Fruit fly (Drosophila melanogaster) whole organism, embryonic: ENCODE data around the gene Cyp12a4.

Experiments used
- Adf1 ChIP-seq: fragments of 200-800 bp; sonication (Bioruptor generic); IDR thresholded peaks from 2 replicates; pipeline ENCODE4 v1.3.6; 2022; ENCODE audit warnings: missing biosample characterization, missing genetic modification characterization
- Antp ChIP-seq: fragments of 200-800 bp; sonication (Bioruptor generic); optimal IDR thresholded peaks from 3 replicates; lab custom pipeline; 2016; ENCODE audit warnings: missing biosample characterization, missing genetic modification characterization
- Atf-2 ChIP-seq: fragments of 200-800 bp; sonication (Bioruptor generic); optimal IDR thresholded peaks from 2 replicates; lab custom pipeline; 2016; ENCODE audit warnings: missing biosample characterization, missing genetic modification characterization
- Awh ChIP-seq: fragments of 200-800 bp; sonication (Bioruptor generic); IDR thresholded peaks from 2 replicates; pipeline ENCODE4, ENCODE4 v1.3.6; 2022; ENCODE audit warnings: missing biosample characterization, missing genetic modification characterization
- CG10209 ChIP-seq: fragments of 200-800 bp; sonication (Bioruptor generic); optimal IDR thresholded peaks from 3 replicates; lab custom pipeline; 2017; ENCODE audit warnings: missing biosample characterization, mild to moderate bottlenecking, missing genetic modification characterization, missing genetic modification reagents
- CG1024 ChIP-seq: fragments of 200-800 bp; sonication (Bioruptor generic); IDR thresholded peaks from 2 replicates; pipeline ENCODE4 v1.3.6; 2022; ENCODE audit warnings: missing biosample characterization, missing genetic modification characterization
- CG10366 ChIP-seq: fragments of 200-800 bp; sonication (Bioruptor generic); IDR thresholded peaks from 2 replicates; pipeline ENCODE4 v1.3.6; 2022; ENCODE audit warnings: missing biosample characterization, missing genetic modification characterization
- CG11247 ChIP-seq: fragments of 200-800 bp; sonication (Bioruptor generic); IDR thresholded peaks from 2 replicates; pipeline ENCODE4 v1.3.6; 2022; ENCODE audit warnings: missing biosample characterization, missing genetic modification characterization
- CG11398 ChIP-seq: fragments of 200-800 bp; sonication (Bioruptor generic); optimal IDR thresholded peaks from 2 replicates; lab custom pipeline; 2016; ENCODE audit warnings: missing biosample characterization, missing genetic modification characterization
- CG11723 ChIP-seq: fragments of 200-800 bp; sonication (Bioruptor generic); optimal IDR thresholded peaks from 2 replicates; lab custom pipeline; 2017; ENCODE audit warnings: missing biosample characterization, mild to moderate bottlenecking, missing genetic modification characterization
- CG12659 ChIP-seq: fragments of 200-800 bp; sonication (Bioruptor generic); optimal IDR thresholded peaks from 3 replicates; lab custom pipeline; 2017; ENCODE audit warnings: mild to moderate bottlenecking, missing biosample characterization, missing genetic modification reagents, missing genetic modification characterization
- CG13775 ChIP-seq: fragments of 200-800 bp; sonication (Bioruptor generic); optimal IDR thresholded peaks from 3 replicates; lab custom pipeline; 2017; ENCODE audit warnings: missing biosample characterization, mild to moderate bottlenecking, missing genetic modification characterization
- CG1529 ChIP-seq: fragments of 200-800 bp; sonication (Bioruptor generic); optimal IDR thresholded peaks from 3 replicates; lab custom pipeline; 2018; ENCODE audit warnings: missing biosample characterization, missing genetic modification characterization
- CG1603 ChIP-seq: fragments of 200-800 bp; sonication (Bioruptor generic); optimal IDR thresholded peaks from 2 replicates; lab custom pipeline; 2019; ENCODE audit warnings: missing biosample characterization, mild to moderate bottlenecking, missing genetic modification characterization, moderate library complexity
- CG17328 ChIP-seq: fragments of 200-800 bp; sonication (Bioruptor generic); IDR thresholded peaks from 2 replicates; pipeline ENCODE4 v1.3.6; 2022; ENCODE audit warnings: missing biosample characterization, missing genetic modification characterization
- CG32772 ChIP-seq: fragments of 200-800 bp; sonication (Bioruptor generic); IDR thresholded peaks from 2 replicates; pipeline ENCODE4 v1.3.6; 2022; ENCODE audit warnings: missing biosample characterization, missing genetic modification characterization
- CG34376 ChIP-seq: fragments of 200-800 bp; sonication (Bioruptor generic); optimal IDR thresholded peaks from 2 replicates; lab custom pipeline; 2018; ENCODE audit warnings: missing biosample characterization, mild to moderate bottlenecking, missing genetic modification characterization
- CG42726 ChIP-seq: fragments of 200-800 bp; sonication (Bioruptor generic); IDR thresholded peaks from 2 replicates; pipeline ENCODE4 v1.3.6; 2022; ENCODE audit warnings: missing biosample characterization, missing genetic modification characterization; ENCODE audit not compliant: partially characterized antibody
- CG6175 ChIP-seq: fragments of 200-800 bp; sonication (Bioruptor generic); IDR thresholded peaks from 3 replicates; pipeline ENCODE4 v1.3.6; 2022; ENCODE audit warnings: missing biosample characterization, missing genetic modification characterization
- CG8290 ChIP-seq, 3 experiments: fragments of 200-800 bp; sonication (Bioruptor generic); optimal IDR thresholded peaks; 2 replicates each; lab custom pipeline; 2016 to 2019; ENCODE audit warnings: missing biosample characterization in 3 of 3, missing genetic modification characterization in 3 of 3, mild to moderate bottlenecking in 2 of 3, moderate library complexity in 1 of 3
- CG9437 ChIP-seq: fragments of 200-800 bp; sonication (Bioruptor generic); optimal IDR thresholded peaks from 2 replicates; lab custom pipeline; 2018; ENCODE audit warnings: missing biosample characterization, mild to moderate bottlenecking, missing genetic modification characterization
- Dek ChIP-seq: fragments of 200-800 bp; sonication (Bioruptor generic); optimal IDR thresholded peaks from 3 replicates; lab custom pipeline; 2019; ENCODE audit warnings: missing biosample characterization, mild to moderate bottlenecking, missing genetic modification characterization, moderate library complexity
- Doc2 ChIP-seq: fragments of 200-800 bp; sonication (Bioruptor generic); IDR thresholded peaks from 2 replicates; pipeline ENCODE4 v1.3.6; 2022; ENCODE audit warnings: missing biosample characterization, missing genetic modification characterization
- Eip74EF ChIP-seq, 2 experiments: fragments of 200-800 bp in 1 of 2; fragments of >200 bp in 1 of 2; sonication (Bioruptor generic) in 1 of 2; optimal IDR thresholded peaks; 2 replicates each; lab custom pipeline; 2017 to 2019; ENCODE audit warnings: missing biosample characterization in 2 of 2, missing genetic modification characterization in 2 of 2, mild to moderate bottlenecking in 1 of 2, moderate library complexity in 1 of 2
- Elba2 ChIP-seq: fragments of 200-800 bp; sonication (Bioruptor generic); optimal IDR thresholded peaks from 3 replicates; lab custom pipeline; 2016; ENCODE audit warnings: missing biosample characterization, missing genetic modification characterization
- Ets97D ChIP-seq: fragments of 200-800 bp; sonication (Bioruptor generic); optimal IDR thresholded peaks from 3 replicates; lab custom pipeline; 2016; ENCODE audit warnings: missing biosample characterization, missing genetic modification characterization
- Fer1 ChIP-seq: fragments of 200-800 bp; sonication (Bioruptor generic); optimal IDR thresholded peaks from 2 replicates; lab custom pipeline; 2017; ENCODE audit warnings: missing biosample characterization, mild to moderate bottlenecking, missing genetic modification characterization
- Hey ChIP-seq: fragments of 200-800 bp; sonication (Bioruptor generic); optimal IDR thresholded peaks from 3 replicates; lab custom pipeline; 2018; ENCODE audit warnings: missing biosample characterization, mild to moderate bottlenecking, missing genetic modification characterization
- Hr3 ChIP-seq: fragments of 200-800 bp; sonication (Bioruptor generic); optimal IDR thresholded peaks from 3 replicates; lab custom pipeline; 2016; ENCODE audit warnings: missing biosample characterization, missing genetic modification characterization
- NK7.1 ChIP-seq: fragments of 200-800 bp; sonication (Bioruptor generic); optimal IDR thresholded peaks from 3 replicates; lab custom pipeline; 2016; ENCODE audit warnings: missing biosample characterization, missing genetic modification characterization
- Ravus ChIP-seq: fragments of 200-800 bp; sonication (Bioruptor generic); IDR thresholded peaks from 2 replicates; pipeline ENCODE4 v1.3.6; 2022; ENCODE audit warnings: missing biosample characterization, missing genetic modification characterization
- Side ChIP-seq: fragments of 200-800 bp; sonication (Bioruptor generic); optimal IDR thresholded peaks from 2 replicates; lab custom pipeline; 2016; ENCODE audit warnings: missing biosample characterization, missing genetic modification characterization
- Sin3A ChIP-seq: fragments of >200 bp; optimal IDR thresholded peaks from 2 replicates; lab custom pipeline; 2018
- Xbp1 ChIP-seq: fragments of 200-800 bp; sonication (Bioruptor generic); optimal IDR thresholded peaks from 3 replicates; lab custom pipeline; 2016; ENCODE audit warnings: missing biosample characterization, mild to moderate bottlenecking, missing genetic modification characterization
- ato ChIP-seq: fragments of 200-800 bp; sonication (Bioruptor generic); IDR thresholded peaks from 2 replicates; pipeline ENCODE4 v1.3.6; 2022; ENCODE audit warnings: missing biosample characterization, missing genetic modification characterization; ENCODE audit not compliant: partially characterized antibody
- bigmax ChIP-seq: fragments of 200-800 bp; sonication (Bioruptor generic); optimal IDR thresholded peaks from 2 replicates; lab custom pipeline; 2018; ENCODE audit warnings: missing biosample characterization, mild to moderate bottlenecking, missing genetic modification characterization
- croc ChIP-seq: fragments of 200-800 bp; sonication (Bioruptor generic); conservative IDR thresholded peaks from 3 replicates; pipeline ENCODE4 v1.3.6; 2022; ENCODE audit warnings: missing biosample characterization, missing genetic modification characterization
- crol ChIP-seq: fragments of 200-800 bp; sonication (Bioruptor generic); IDR thresholded peaks from 2 replicates; pipeline ENCODE4 v1.3.6; 2022; ENCODE audit warnings: missing biosample characterization, missing genetic modification characterization
- en ChIP-seq: fragments of 200-800 bp; sonication (Bioruptor generic); optimal IDR thresholded peaks from 2 replicates; lab custom pipeline; 2016; ENCODE audit warnings: missing biosample characterization, missing genetic modification characterization
- fd96Cb ChIP-seq: fragments of 200-800 bp; sonication (Bioruptor generic); optimal IDR thresholded peaks from 2 replicates; lab custom pipeline; 2018; ENCODE audit warnings: missing biosample characterization, mild to moderate bottlenecking, missing genetic modification characterization, moderate library complexity
- ftz-f1 ChIP-seq: fragments of 200-800 bp; sonication (Bioruptor generic); optimal IDR thresholded peaks from 2 replicates; lab custom pipeline; 2016; ENCODE audit warnings: missing biosample characterization, missing genetic modification characterization
- gce ChIP-seq: fragments of 200-800 bp; sonication (Bioruptor generic); IDR thresholded peaks from 3 replicates; pipeline ENCODE4 v1.3.6; 2022; ENCODE audit warnings: missing biosample characterization, missing genetic modification characterization
- gem ChIP-seq: fragments of 200-800 bp; sonication (Bioruptor generic); optimal IDR thresholded peaks from 2 replicates; lab custom pipeline; 2019; ENCODE audit warnings: missing biosample characterization, mild to moderate bottlenecking, missing genetic modification characterization, moderate library complexity
- her ChIP-seq: fragments of 200-800 bp; sonication (Bioruptor generic); optimal IDR thresholded peaks from 2 replicates; lab custom pipeline; 2016; ENCODE audit warnings: missing biosample characterization, missing genetic modification characterization
- lola ChIP-seq, 3 experiments: fragments of >200 bp in 2 of 3; fragments of 200-800 bp in 1 of 3; sonication (Bioruptor generic) in 1 of 3; optimal IDR thresholded peaks; 2 replicates each; lab custom pipeline; 2017 to 2019; ENCODE audit warnings: missing biosample characterization in 3 of 3, missing genetic modification characterization in 3 of 3, mild to moderate bottlenecking in 1 of 3, moderate library complexity in 1 of 3
- mld ChIP-seq: fragments of 200-800 bp; sonication (Bioruptor generic); IDR thresholded peaks from 3 replicates; pipeline ENCODE4 v1.3.6; 2022; ENCODE audit warnings: missing biosample characterization, missing genetic modification characterization; ENCODE audit not compliant: partially characterized antibody
- nerfin-2 ChIP-seq: fragments of 200-800 bp; sonication (Bioruptor generic); IDR thresholded peaks from 2 replicates; pipeline ENCODE4 v1.3.6; 2022; ENCODE audit warnings: missing biosample characterization, missing genetic modification characterization; ENCODE audit not compliant: partially characterized antibody
- pnt ChIP-seq: fragments of 200-800 bp; sonication (Bioruptor generic); optimal IDR thresholded peaks from 3 replicates; lab custom pipeline; 2016; ENCODE audit warnings: missing biosample characterization, missing genetic modification characterization
- schlank ChIP-seq: fragments of 200-800 bp; sonication (Bioruptor generic); optimal IDR thresholded peaks from 2 replicates; lab custom pipeline; 2018; ENCODE audit warnings: missing biosample characterization, mild to moderate bottlenecking, missing genetic modification characterization

Gene Cyp12a4

DNA sequence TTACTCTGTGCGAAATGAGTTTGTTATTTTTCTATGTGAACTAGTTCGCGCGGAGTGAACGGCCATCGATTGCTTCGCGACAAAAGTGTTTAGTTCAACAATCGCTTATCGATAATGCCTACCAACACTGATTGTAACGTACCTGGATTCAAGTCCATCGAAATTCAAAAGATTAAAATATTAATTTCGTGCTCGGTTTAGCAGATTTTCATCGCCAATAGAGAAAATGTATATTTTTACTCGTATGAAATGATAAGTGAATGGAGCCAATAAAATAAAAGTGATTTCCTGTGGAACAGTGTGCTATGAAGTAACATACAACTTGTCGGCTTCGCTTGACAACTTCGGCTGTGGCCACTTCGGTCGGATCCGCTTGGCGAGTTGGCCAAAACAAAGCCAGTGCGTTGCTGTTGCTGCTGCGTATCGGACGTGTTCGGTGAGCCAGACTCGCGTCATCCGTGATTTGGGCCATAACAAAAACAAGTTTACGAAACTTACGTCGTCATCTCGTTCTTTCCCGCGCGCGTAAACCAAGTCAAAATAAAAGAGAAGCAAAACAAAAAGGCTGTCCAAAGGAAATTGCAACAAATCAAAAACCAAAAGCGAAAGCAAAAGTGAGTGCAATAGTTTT lies 45.4 kb downstream of the Cyp12a4 start, which contains the start of the genes CG5555 and myd (continued):
- peak; percentile 56 for TF ChIP-seq CG1603 (tag; lab: Kevin White, UChicago)
- TF ChIP-seq Xbp1 (GFP tag; lab: Kevin White, UChicago): peak; percentile 38
- no peak for TF ChIP-seq Antp
- no peak for TF ChIP-seq Awh (GFP tag; lab: Robert Waterston, UW)
- TF ChIP-seq lola (GFP tag; optimal IDR thresholded peaks at IDR 0.05; lab: Kevin White, UChicago): no peak
- peak; percentile 25 for TF ChIP-seq her (GFP tag; lab: Kevin White, UChicago)
- peak; percentile 54; the same call in 1 of the 2 replicates for TF ChIP-seq Adf1 (GFP tag; lab: Robert Waterston, UW)
- peak; percentile 30 for TF ChIP-seq NK7.1 (GFP tag; lab: Kevin White, UChicago)
- peak; percentile 52; the same call in 1 of the 3 replicates for TF ChIP-seq mld
- TF ChIP-seq nerfin-2 (GFP tag; lab: Robert Waterston, UW): peak; percentile 76
- TF ChIP-seq gce (GFP tag; lab: Robert Waterston, UW): no peak
- TF ChIP-seq CG32772 (GFP tag; lab: Robert Waterston, UW): no peak
- peak; percentile 24 for TF ChIP-seq CG13775 (GFP tag; lab: Kevin White, UChicago)
- no peak for TF ChIP-seq CG6175 (GFP tag; lab: Robert Waterston, UW)
- TF ChIP-seq Hey (tag; lab: Kevin White, UChicago): no peak
- no peak for TF ChIP-seq CG1024 (GFP tag; lab: Robert Waterston, UW)
- peak; percentile 55 for TF ChIP-seq Fer1 (GFP tag; lab: Kevin White, UChicago)
- TF ChIP-seq CG12659 (GFP tag; lab: Kevin White, UChicago): peak; percentile 72
- no peak for TF ChIP-seq CG42726 (GFP tag; lab: Robert Waterston, UW)
- no peak for TF ChIP-seq bigmax (GFP tag; lab: Kevin White, UChicago)
- no peak for TF ChIP-seq Doc2 (GFP tag; lab: Robert Waterston, UW)
- TF ChIP-seq fd96Cb (tag; lab: Kevin White, UChicago): no peak
- no peak for TF ChIP-seq pnt (GFP tag; lab: Kevin White, UChicago)
- peak; percentile 21 for TF ChIP-seq CG11398 (GFP tag; lab: Kevin White, UChicago)
- TF ChIP-seq schlank (tag; lab: Kevin White, UChicago): no peak
- no peak for TF ChIP-seq en
- no peak for TF ChIP-seq Side (GFP tag; lab: Kevin White, UChicago)
- TF ChIP-seq Atf-2 (GFP tag; lab: Kevin White, UChicago): no peak
- TF ChIP-seq CG10209 (GFP tag; lab: Kevin White, UChicago): peak; percentile 8
- no peak for TF ChIP-seq croc (GFP tag; lab: Robert Waterston, UW)
- TF ChIP-seq Sin3A: peak; percentile 35
- TF ChIP-seq CG8290 (GFP tag; optimal IDR thresholded peaks at IDR 0.05; lab: Kevin White, UChicago): no peak
- TF ChIP-seq CG8290 (tag; optimal IDR thresholded peaks at IDR 0.05; lab: Kevin White, UChicago): peak in 1 of 2 experiments; percentile 63
- TF ChIP-seq ato (GFP tag; lab: Robert Waterston, UW): peak; percentile 69; the same call in 1 of the 2 replicates
- TF ChIP-seq CG17328 (GFP tag; lab: Robert Waterston, UW): peak; percentile 53
- no peak for TF ChIP-seq CG34376 (GFP tag; lab: Kevin White, UChicago)
- peak in 1 of 2 experiments; percentile 5 for TF ChIP-seq Eip74EF (GFP tag; optimal IDR thresholded peaks at IDR 0.05; lab: Kevin White, UChicago)
- TF ChIP-seq Dek (tag; lab: Kevin White, UChicago): peak; percentile 56
- peak; percentile 41 for TF ChIP-seq CG10366 (GFP tag; lab: Robert Waterston, UW)
- no peak for TF ChIP-seq crol (GFP tag; lab: Robert Waterston, UW)
- TF ChIP-seq Hr3 (GFP tag; lab: Kevin White, UChicago): peak; percentile 26
- no peak for TF ChIP-seq ftz-f1 (GFP tag; lab: Kevin White, UChicago)
- TF ChIP-seq CG9437 (GFP tag; lab: Kevin White, UChicago): no peak
- TF ChIP-seq CG11723 (GFP tag; lab: Kevin White, UChicago): peak; percentile 15
- peak; percentile 14 for TF ChIP-seq CG1529 (GFP tag; lab: Kevin White, UChicago)
- no peak for TF ChIP-seq Ravus
- peak; percentile 71 for TF ChIP-seq Ets97D (GFP tag; lab: Kevin White, UChicago)
- TF ChIP-seq CG11247 (GFP tag; lab: Robert Waterston, UW): no peak
- peak; percentile 45 for TF ChIP-seq gem (tag; lab: Kevin White, UChicago)
- no peak for TF ChIP-seq Elba2 (GFP tag; lab: Kevin White, UChicago)
